Worm (Caenorhabditis elegans): ENCODE results near the gene ZK154.4.
A peak's percentile ranks its signal among the peaks of the same experiment; 100 is the strongest.

ZK154.4 gene

DNA sequence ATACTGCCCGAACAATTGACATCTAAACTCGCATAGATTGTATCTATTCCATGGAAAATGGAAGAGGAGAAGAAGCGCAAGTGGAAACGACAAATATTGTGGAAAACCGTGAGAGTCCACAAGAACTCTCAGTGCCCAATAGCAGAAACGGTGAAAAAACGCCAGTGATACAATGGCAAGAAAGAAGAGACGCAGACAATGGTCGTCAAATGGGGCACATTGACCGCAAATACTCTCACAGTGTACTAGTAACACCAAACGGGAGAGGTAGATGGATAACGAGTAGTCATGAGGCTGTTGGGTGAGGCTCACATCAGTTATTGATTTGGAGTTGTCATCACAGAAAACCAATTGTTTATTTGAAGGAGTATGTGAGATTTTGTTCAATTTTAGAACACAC is at the start of gene ZK154.4:
ZK154.4 (minus strand) TSS at position 27 of the 400 bp plus-strand sequence.
- TF ChIP-seq ceh-20 (GFP tag; IDR thresholded peaks at IDR 0.05) (no peak), lin-1 (GFP tag; IDR thresholded peaks at IDR 0.05) (no peak), tag-97 (GFP tag; IDR thresholded peaks at IDR 0.05) (no peak), madf-9 (GFP tag; conservative IDR thresholded peaks at IDR 0.05) (no peak), dpl-1 (GFP tag; optimal IDR thresholded peaks at IDR 0.05) (peak; percentile 43), zfp-3 (GFP tag; conservative IDR thresholded peaks at IDR 0.05) (no peak), fos-1 (tag; optimal IDR thresholded peaks at IDR 0.05) (no peak), unc-39 (tag; optimal IDR thresholded peaks at IDR 0.05) (no peak), egl-43 (GFP tag; IDR thresholded peaks at IDR 0.05) (peak; percentile 33; the same call in 1 of the 2 replicates), zip-11 (GFP tag; IDR thresholded peaks at IDR 0.05) (no peak), ZK337.2 (GFP tag; IDR thresholded peaks at IDR 0.05) (no peak), aha-1 (tag) (no peak), hmg-1.1 (GFP tag; IDR thresholded peaks at IDR 0.05) (peak; percentile 55), aly-2 (tag; optimal IDR thresholded peaks at IDR 0.05) (no peak), attf-4 (tag; optimal IDR thresholded peaks at IDR 0.05) (no peak), hlh-11 (tag; optimal IDR thresholded peaks at IDR 0.05) (peak; percentile 44), Y48G9A.11 (GFP tag; IDR thresholded peaks at IDR 0.05) (no peak), nhr-77 (tag; optimal IDR thresholded peaks at IDR 0.05) (peak; percentile 24), rbr-2 (tag; optimal IDR thresholded peaks at IDR 0.05) (peak; percentile 50), lin-29 (GFP tag; IDR thresholded peaks at IDR 0.05) (no peak), mdl-1 (tag; optimal IDR thresholded peaks at IDR 0.05) (no peak), nhr-10 (tag; optimal IDR thresholded peaks at IDR 0.05) (no peak), mdt-29 (GFP tag; IDR thresholded peaks at IDR 0.05) (no peak), spr-1 (tag; optimal IDR thresholded peaks at IDR 0.05) (no peak), set-16 (GFP tag; IDR thresholded peaks at IDR 0.05) (no peak), dve-1 (tag; optimal IDR thresholded peaks at IDR 0.05; ENCODE audit: insufficient read depth) (peak; percentile 58), daf-16 (GFP tag; optimal IDR thresholded peaks at IDR 0.05) (no peak), daf-16 (tag; optimal IDR thresholded peaks at IDR 0.05) (peak; percentile 23), unc-62 (GFP tag; optimal IDR thresholded peaks at IDR 0.05 in 1 of 2) (peak in 1 of 2 experiments; percentile 94), unc-62 (tag; optimal IDR thresholded peaks at IDR 0.05) (no peak), mep-1 (tag; optimal IDR thresholded peaks at IDR 0.05) (peak; percentile 60), mes-2 (tag; optimal IDR thresholded peaks at IDR 0.05; ENCODE audit: poor library complexity, severe bottlenecking) (peak; percentile 64), lsy-2 (tag; optimal IDR thresholded peaks at IDR 0.05) (peak in 1 of 2 experiments; percentile 63), php-3 (GFP tag; IDR thresholded peaks at IDR 0.05) (no peak), unc-130 (GFP tag; optimal IDR thresholded peaks at IDR 0.05) (no peak), dmd-6 (GFP tag; IDR thresholded peaks at IDR 0.05) (0 out of 2 replicates have a peak, but pooled peaks have one; percentile 20), pha-4 (GFP tag; IDR thresholded peaks at IDR 0.05) (no peak), pha-4 (tag; optimal IDR thresholded peaks at IDR 0.05) (peak; percentile 87), lin-38 (GFP tag; IDR thresholded peaks at IDR 0.05) (no peak), hlh-30 (tag; optimal IDR thresholded peaks at IDR 0.05; ENCODE audit: insufficient read depth) (peak; percentile 82), jun-1 (tag; optimal IDR thresholded peaks at IDR 0.05) (peak; percentile 34), nhr-6 (tag; optimal IDR thresholded peaks at IDR 0.05) (peak; percentile 60), zip-2 (tag; optimal IDR thresholded peaks at IDR 0.05) (no peak), nhr-111 (GFP tag; optimal IDR thresholded peaks at IDR 0.05) (no peak)

ce11 chrX:7827989-7828388 is 45.8 kb upstream of the ZK154.4 start:
- TF ChIP-seq mes-2 (tag; optimal IDR thresholded peaks at IDR 0.05; ENCODE audit: poor library complexity, severe bottlenecking) (no peak), egl-27 (tag; optimal IDR thresholded peaks at IDR 0.05) (no peak), daf-16 (GFP tag; optimal IDR thresholded peaks at IDR 0.05) (no peak), daf-16 (tag; optimal IDR thresholded peaks at IDR 0.05) (peak; percentile 91), snpc-4 (tag; optimal IDR thresholded peaks at IDR 0.05) (no peak), dmd-6 (GFP tag; IDR thresholded peaks at IDR 0.05) (peak; percentile 59)

Data from whole organism, L4 larva.